Worm (Caenorhabditis elegans) whole organism, mixed stage, embryonic: Measurements from ENCODE around the gene dsc-4.
A peak's percentile ranks its signal among the peaks of the same experiment; 100 is the strongest.

Experiments used
- bed-3 ChIP-seq: fragments of 200-800 bp; sonication (Bioruptor generic); optimal IDR thresholded peaks from 3 replicates; lab custom pipeline; 2018; ENCODE audit warnings: mild to moderate bottlenecking, missing genetic modification characterization, moderate library complexity, missing compliant biosample characterization
- blmp-1 ChIP-seq: fragments of 150-350 bp; optimal IDR thresholded peaks from 2 replicates; lab custom pipeline; 2014; ENCODE audit warnings: missing biosample characterization, missing genetic modification characterization
- ceh-39 ChIP-seq: fragments of 150-350 bp; optimal IDR thresholded peaks from 2 replicates; lab custom pipeline; 2014; ENCODE audit warnings: missing biosample characterization, missing genetic modification characterization
- ceh-43 ChIP-seq: fragments of 200-800 bp; sonication (Bioruptor generic); optimal IDR thresholded peaks from 2 replicates; lab custom pipeline; 2018; ENCODE audit warnings: mild to moderate bottlenecking, missing genetic modification characterization, moderate library complexity, missing compliant biosample characterization
- ceh-83 ChIP-seq: fragments of 200-800 bp; sonication (Bioruptor generic); optimal IDR thresholded peaks from 2 replicates; lab custom pipeline; 2018; ENCODE audit warnings: mild to moderate bottlenecking, missing genetic modification characterization, missing compliant biosample characterization
- ces-1 ChIP-seq: fragments of 150-350 bp; optimal IDR thresholded peaks from 2 replicates; lab custom pipeline; 2014; ENCODE audit warnings: missing biosample characterization, missing genetic modification reagents, missing genetic modification characterization
- cnd-1 ChIP-seq: fragments of 200-800 bp; sonication (Bioruptor generic); optimal IDR thresholded peaks from 2 replicates; lab custom pipeline; 2018; ENCODE audit warnings: mild to moderate bottlenecking, missing genetic modification characterization, missing compliant biosample characterization
- drap-1 ChIP-seq: fragments of 200-800 bp; sonication (Bioruptor generic); optimal IDR thresholded peaks from 3 replicates; lab custom pipeline; 2018; ENCODE audit warnings: mild to moderate bottlenecking, missing genetic modification characterization, missing compliant biosample characterization
- elt-1 ChIP-seq: sonication (generic microtip); optimal IDR thresholded peaks from 2 replicates; lab custom pipeline; 2017; ENCODE audit warnings: missing genetic modification characterization, mild to moderate bottlenecking, missing compliant biosample characterization, antibody characterized with exemption, moderate library complexity, borderline replicate concordance; ENCODE audit not compliant: insufficient read depth
- elt-3 ChIP-seq: fragments of 150-350 bp; optimal IDR thresholded peaks from 2 replicates; lab custom pipeline; 2014; ENCODE audit warnings: missing biosample characterization, missing genetic modification characterization
- flh-1 ChIP-seq: fragments of 200-800 bp; sonication (Bioruptor generic); optimal IDR thresholded peaks from 2 replicates; lab custom pipeline; 2018; ENCODE audit warnings: mild to moderate bottlenecking, missing genetic modification characterization, moderate library complexity, missing compliant biosample characterization
- ham-2 ChIP-seq: fragments of 200-800 bp; sonication (Bioruptor generic); optimal IDR thresholded peaks from 2 replicates; lab custom pipeline; 2018; ENCODE audit warnings: mild to moderate bottlenecking, missing genetic modification characterization, missing compliant biosample characterization
- lin-13 ChIP-seq: fragments of 150-350 bp; optimal IDR thresholded peaks from 2 replicates; lab custom pipeline; 2014; ENCODE audit warnings: missing biosample characterization, missing genetic modification characterization
- lin-32 ChIP-seq: fragments of 200-800 bp; sonication (Bioruptor generic); optimal IDR thresholded peaks from 2 replicates; lab custom pipeline; 2018; ENCODE audit warnings: mild to moderate bottlenecking, missing genetic modification characterization, missing compliant biosample characterization
- lsy-2 ChIP-seq: fragments of 150-350 bp; optimal IDR thresholded peaks from 2 replicates; lab custom pipeline; 2014; ENCODE audit warnings: missing biosample characterization, missing genetic modification characterization
- mep-1 ChIP-seq: fragments of 150-350 bp; optimal IDR thresholded peaks from 2 replicates; lab custom pipeline; 2017; ENCODE audit warnings: missing biosample characterization, missing genetic modification reagents, missing genetic modification characterization, inconsistent platforms
- mls-2 ChIP-seq: sonication (generic microtip); optimal IDR thresholded peaks from 2 replicates; lab custom pipeline; 2016; ENCODE audit warnings: mild to moderate bottlenecking, missing genetic modification characterization, moderate library complexity, missing compliant biosample characterization
- nhr-12 ChIP-seq: fragments of 150-350 bp; optimal IDR thresholded peaks from 2 replicates; lab custom pipeline; 2014; ENCODE audit warnings: missing biosample characterization, missing genetic modification characterization
- nhr-2 ChIP-seq: fragments of 150-350 bp; optimal IDR thresholded peaks from 2 replicates; lab custom pipeline; 2014; ENCODE audit warnings: missing biosample characterization, missing genetic modification characterization
- nhr-237 ChIP-seq: fragments of 150-350 bp; optimal IDR thresholded peaks from 2 replicates; lab custom pipeline; 2014; ENCODE audit warnings: missing biosample characterization, missing genetic modification characterization
- nhr-28 ChIP-seq: fragments of 150-350 bp; optimal IDR thresholded peaks from 2 replicates; lab custom pipeline; 2014; ENCODE audit warnings: missing biosample characterization, missing genetic modification characterization
- nhr-76 ChIP-seq: sonication (generic microtip); optimal IDR thresholded peaks from 2 replicates; lab custom pipeline; 2017; ENCODE audit warnings: missing biosample characterization, missing genetic modification characterization
- pha-4 ChIP-seq: fragments of 150-350 bp; optimal IDR thresholded peaks from 2 replicates; lab custom pipeline; 2018; ENCODE audit warnings: missing biosample characterization, missing genetic modification reagents, missing genetic modification characterization
- sem-2 ChIP-seq: fragments of 200-800 bp; sonication (Bioruptor generic); optimal IDR thresholded peaks from 2 replicates; lab custom pipeline; 2018; ENCODE audit warnings: mild to moderate bottlenecking, missing genetic modification characterization, missing compliant biosample characterization
- tbx-8 ChIP-seq: fragments of 200-800 bp; sonication (Bioruptor generic); optimal IDR thresholded peaks from 2 replicates; lab custom pipeline; 2018; ENCODE audit warnings: mild to moderate bottlenecking, missing genetic modification characterization, moderate library complexity, missing compliant biosample characterization
- unc-120 ChIP-seq: sonication (generic microtip); optimal IDR thresholded peaks from 2 replicates; lab custom pipeline; 2017; ENCODE audit warnings: missing genetic modification characterization, missing compliant biosample characterization; ENCODE audit not compliant: poor library complexity, severe bottlenecking
- unc-39 ChIP-seq: fragments of 150-350 bp; optimal IDR thresholded peaks from 2 replicates; lab custom pipeline; 2014; ENCODE audit warnings: missing biosample characterization, missing genetic modification characterization
- unc-62 ChIP-seq: fragments of 150-350 bp; optimal IDR thresholded peaks from 2 replicates; lab custom pipeline; 2014; ENCODE audit warnings: missing biosample characterization, missing genetic modification reagents, missing genetic modification characterization
- zip-8 ChIP-seq: fragments of 150-350 bp; optimal IDR thresholded peaks from 2 replicates; lab custom pipeline; 2014; ENCODE audit warnings: missing biosample characterization, missing genetic modification characterization
- ztf-11 ChIP-seq: fragments of 150-350 bp; optimal IDR thresholded peaks from 2 replicates; lab custom pipeline; 2014; ENCODE audit warnings: missing biosample characterization, missing genetic modification characterization

The dsc-4 gene

ce11 chrIV:290387-290786, 30.0 kb downstream of the dsc-4 start:
- TF ChIP-seq elt-1 (tag; lab: Kevin White, UChicago) (no peak), ham-2 (GFP tag; lab: Kevin White, UChicago) (no peak), nhr-237 (no peak), sem-2 (GFP tag; lab: Kevin White, UChicago) (no peak)

ce11 chrIV:288027-288426, 32.3 kb downstream of the dsc-4 start, which contains the start of gene T21D12.14:
T21D12.14 (minus strand) TSS chrIV:288127.
- TF ChIP-seq flh-1 (no peak), lin-13 (no peak), bed-3 (GFP tag; lab: Kevin White, UChicago) (no peak), lsy-2 (tag; lab: Kevin White, UChicago) (no peak), ztf-11 (tag; lab: Kevin White, UChicago) (no peak), ces-1 (no peak), ceh-83 (GFP tag; lab: Kevin White, UChicago) (no peak), nhr-76 (tag; lab: Kevin White, UChicago) (no peak), ceh-39 (no peak), ceh-43 (GFP tag; lab: Kevin White, UChicago) (no peak), unc-62 (no peak), elt-3 (tag; lab: Kevin White, UChicago) (no peak), nhr-28 (tag; lab: Kevin White, UChicago) (no peak), mep-1 (tag; lab: Kevin White, UChicago) (no peak), elt-1 (tag; lab: Kevin White, UChicago) (no peak)

- TF ChIP-seq bed-3 (GFP tag; lab: Kevin White, UChicago) (no peak), unc-39 (tag; lab: Kevin White, UChicago) (no peak), unc-120 (tag; lab: Kevin White, UChicago) (no peak), ceh-39 (no peak), tbx-8 (GFP tag; lab: Kevin White, UChicago) (no peak), blmp-1 (no peak), nhr-12 (tag; lab: Kevin White, UChicago) (no peak), mep-1 (tag; lab: Kevin White, UChicago) (no peak), lin-13 (no peak)
Measured at ce11 chrIV:283347-283746, 37.0 kb downstream of the dsc-4 start, which contains the start of gene best-19. best-19 (plus strand) TSS chrIV:283647.

- peak; percentile 14 for TF ChIP-seq ces-1
- TF ChIP-seq drap-1 (GFP tag; lab: Kevin White, UChicago) = no peak
- TF ChIP-seq unc-120 (tag; lab: Kevin White, UChicago) = peak; percentile 56
- no peak for TF ChIP-seq mls-2 (tag; lab: Kevin White, UChicago)
Measured at ce11 chrIV:282008-282407, 38.3 kb downstream of the dsc-4 start.

- TF ChIP-seq ceh-43 (GFP tag; lab: Kevin White, UChicago) (no peak), unc-62 (no peak), ceh-83 (GFP tag; lab: Kevin White, UChicago) (no peak), elt-3 (tag; lab: Kevin White, UChicago) (no peak), lin-32 (GFP tag; lab: Kevin White, UChicago) (no peak), bed-3 (GFP tag; lab: Kevin White, UChicago) (no peak), sem-2 (GFP tag; lab: Kevin White, UChicago) (no peak), nhr-28 (tag; lab: Kevin White, UChicago) (no peak), lsy-2 (tag; lab: Kevin White, UChicago) (no peak), nhr-76 (tag; lab: Kevin White, UChicago) (no peak), blmp-1 (no peak), drap-1 (GFP tag; lab: Kevin White, UChicago) (no peak), pha-4 (tag; lab: Kevin White, UChicago) (no peak), nhr-12 (tag; lab: Kevin White, UChicago) (no peak), unc-120 (tag; lab: Kevin White, UChicago) (no peak), nhr-2 (tag; lab: Kevin White, UChicago) (no peak), flh-1 (no peak), mep-1 (tag; lab: Kevin White, UChicago) (no peak), ces-1 (no peak), elt-1 (tag; lab: Kevin White, UChicago) (no peak)
Measured at ce11 chrIV:278284-278683, 42.1 kb downstream of the dsc-4 start.

ce11 chrIV:275146-275545, 45.2 kb downstream of the dsc-4 start:
- TF ChIP-seq pha-4 (tag; lab: Kevin White, UChicago) (no peak), ztf-11 (tag; lab: Kevin White, UChicago) (no peak), ceh-83 (GFP tag; lab: Kevin White, UChicago) (no peak), zip-8 (tag; lab: Kevin White, UChicago) (no peak), cnd-1 (tag; lab: Kevin White, UChicago) (no peak), drap-1 (GFP tag; lab: Kevin White, UChicago) (no peak), nhr-76 (tag; lab: Kevin White, UChicago) (no peak), mls-2 (tag; lab: Kevin White, UChicago) (no peak), bed-3 (GFP tag; lab: Kevin White, UChicago) (no peak)
- TF ChIP-seq, all 35 proteins: peak for 0
